Fruit fly (Drosophila melanogaster): ENCODE measurements around the gene Sgs8.

The Sgs8 gene

DNA sequence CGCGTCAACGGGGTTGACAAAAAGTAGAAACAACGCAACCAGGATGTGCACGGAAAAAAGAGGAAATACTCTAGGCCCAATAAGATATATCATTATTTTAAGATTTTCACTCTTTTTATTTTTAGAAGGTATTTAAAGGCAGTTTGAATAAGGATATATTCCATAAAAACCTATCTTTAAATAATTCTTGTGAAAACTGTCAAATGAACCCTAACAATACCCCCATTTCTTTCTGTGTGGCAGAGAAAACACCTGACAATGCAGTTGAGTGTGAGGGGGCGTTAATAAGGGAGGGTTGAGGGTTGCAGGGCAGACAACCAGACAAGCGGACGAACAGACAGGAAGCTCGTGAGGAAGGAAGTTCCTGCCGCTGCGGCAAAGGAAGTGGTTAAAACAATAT, 42.8 kb upstream of the Sgs8 start (continued):
- TF ChIP-seq sim (GFP tag; IDR thresholded peaks at IDR 0.05) (no peak), HLHmδ (GFP tag; optimal IDR thresholded peaks at IDR 0.05) (no peak), Camta (GFP tag; optimal IDR thresholded peaks at IDR 0.05) (no peak), knrl (GFP tag; IDR thresholded peaks at IDR 0.05; ENCODE audit: partially characterized antibody) (no peak), Taf1 (GFP tag; IDR thresholded peaks at IDR 0.05) (no peak), Sry-β (GFP tag; optimal IDR thresholded peaks at IDR 0.05) (no peak), slou (GFP tag; optimal IDR thresholded peaks at IDR 0.05) (no peak), p53 (GFP tag; optimal IDR thresholded peaks at IDR 0.05) (no peak), rib (GFP tag; IDR thresholded peaks at IDR 0.05) (no peak), br (optimal IDR thresholded peaks at IDR 0.05) (no peak), NFAT (GFP tag; IDR thresholded peaks at IDR 0.05) (no peak), Deaf1 (tag; optimal IDR thresholded peaks at IDR 0.05) (no peak), CG2202 (tag; optimal IDR thresholded peaks at IDR 0.05) (peak; percentile 41), chm (GFP tag; IDR thresholded peaks at IDR 0.05) (no peak), repo (GFP tag; optimal IDR thresholded peaks at IDR 0.05) (no peak), CG18476 (GFP tag; optimal IDR thresholded peaks at IDR 0.05) (no peak), lilli (GFP tag; optimal IDR thresholded peaks at IDR 0.05) (no peak), ci (GFP tag; IDR thresholded peaks at IDR 0.05) (0 out of 3 replicates have a peak, but pooled peaks have one; percentile 53), CG1529 (GFP tag; optimal IDR thresholded peaks at IDR 0.05) (no peak), lab (GFP tag; optimal IDR thresholded peaks at IDR 0.05) (peak; percentile 16), fd102C (GFP tag; optimal IDR thresholded peaks at IDR 0.05) (no peak), CG43689 (GFP tag; IDR thresholded peaks at IDR 0.05) (no peak), CG14860 (GFP tag; IDR thresholded peaks at IDR 0.05; ENCODE audit: partially characterized antibody) (no peak), vfl (GFP tag; optimal IDR thresholded peaks at IDR 0.05) (no peak), Bteb2 (GFP tag; optimal IDR thresholded peaks at IDR 0.05) (no peak), CG10654 (GFP tag; optimal IDR thresholded peaks at IDR 0.05) (no peak), CG31224 (GFP tag; IDR thresholded peaks at IDR 0.05) (no peak), jumu (GFP tag; optimal IDR thresholded peaks at IDR 0.05) (peak; percentile 14), Gsc (GFP tag; IDR thresholded peaks at IDR 0.05) (no peak), CG31441 (GFP tag; IDR thresholded peaks at IDR 0.05) (0 out of 2 replicates have a peak, but pooled peaks have one; percentile 46), Asciz (GFP tag; optimal IDR thresholded peaks at IDR 0.05) (no peak), CG6813 (GFP tag; optimal IDR thresholded peaks at IDR 0.05) (no peak), esg (GFP tag; conservative IDR thresholded peaks at IDR 0.05) (no peak; the same call in 1 of the 2 replicates), tll (GFP tag; optimal IDR thresholded peaks at IDR 0.05) (no peak), CG17385 (GFP tag; optimal IDR thresholded peaks at IDR 0.05) (peak; percentile 2), Trl (optimal IDR thresholded peaks at IDR 0.05) (no peak), Trl (GFP tag; optimal IDR thresholded peaks at IDR 0.05) (no peak), slp2 (GFP tag; optimal IDR thresholded peaks at IDR 0.05) (no peak), TFAM (GFP tag; optimal IDR thresholded peaks at IDR 0.05) (no peak), cg (GFP tag; optimal IDR thresholded peaks at IDR 0.05) (no peak), ara (GFP tag; IDR thresholded peaks at IDR 0.05) (no peak), CG2120 (GFP tag; optimal IDR thresholded peaks at IDR 0.05) (no peak), Sox102F (GFP tag; optimal IDR thresholded peaks at IDR 0.05) (peak; percentile 53), CG9437 (GFP tag; optimal IDR thresholded peaks at IDR 0.05) (no peak), CG14710 (tag; optimal IDR thresholded peaks at IDR 0.05) (peak; percentile 59), ATbp (GFP tag; optimal IDR thresholded peaks at IDR 0.05) (peak; percentile 41), hth (optimal IDR thresholded peaks at IDR 0.05) (no peak), CG6175 (GFP tag; IDR thresholded peaks at IDR 0.05) (no peak), CG30020 (tag; optimal IDR thresholded peaks at IDR 0.05) (no peak), BtbVII (GFP tag; optimal IDR thresholded peaks at IDR 0.05) (no peak), CG11504 (tag; optimal IDR thresholded peaks at IDR 0.05) (peak; percentile 48), salm (tag; optimal IDR thresholded peaks at IDR 0.05) (no peak), NC2β (GFP tag; optimal IDR thresholded peaks at IDR 0.05) (peak; percentile 29)
